Fruit fly (Drosophila melanogaster) whole organism, prepupa: ENCODE measurements around the gene Gycalpha99B.
A peak's percentile ranks its signal among the peaks of the same experiment; 100 is the strongest.

ENCODE experiments used
- CG10669 ChIP-seq: fragments of 200-800 bp; sonication (Bioruptor generic); optimal IDR thresholded peaks from 3 replicates; lab custom pipeline; 2018; ENCODE audit warnings: missing biosample characterization, mild to moderate bottlenecking, missing genetic modification characterization, moderate library complexity
- CG11294 ChIP-seq: fragments of 200-800 bp; sonication (Bioruptor generic); IDR thresholded peaks from 2 replicates; pipeline ENCODE4 v1.3.6; 2022; ENCODE audit warnings: missing biosample characterization, missing genetic modification characterization
- CG11762 ChIP-seq: fragments of 200-800 bp; sonication (Bioruptor generic); optimal IDR thresholded peaks from 3 replicates; lab custom pipeline; 2016; ENCODE audit warnings: missing biosample characterization, missing genetic modification characterization; ENCODE audit not compliant: insufficient read depth
- CG11902 ChIP-seq: fragments of 200-800 bp; sonication (Bioruptor generic); optimal IDR thresholded peaks from 3 replicates; lab custom pipeline; 2016; ENCODE audit warnings: missing biosample characterization, missing genetic modification characterization
- CG16779 ChIP-seq: fragments of 200-800 bp; sonication (Bioruptor generic); optimal IDR thresholded peaks from 3 replicates; lab custom pipeline; 2017; ENCODE audit warnings: missing biosample characterization, mild to moderate bottlenecking, missing genetic modification characterization
- CG3032 ChIP-seq: fragments of 200-800 bp; optimal IDR thresholded peaks from 2 replicates; lab custom pipeline; 2019; ENCODE audit warnings: missing biosample characterization, mild to moderate bottlenecking, missing genetic modification characterization, moderate library complexity
- CG3919 ChIP-seq: fragments of 200-800 bp; sonication (Bioruptor generic); optimal IDR thresholded peaks from 3 replicates; lab custom pipeline; 2016; ENCODE audit warnings: missing biosample characterization, missing genetic modification characterization
- CG6163 ChIP-seq: fragments of 200-800 bp; sonication (Bioruptor generic); IDR thresholded peaks from 3 replicates; pipeline ENCODE4 v1.3.6; 2022; ENCODE audit warnings: missing biosample characterization, missing genetic modification characterization
- CG6792 ChIP-seq: fragments of 200-800 bp; sonication (Bioruptor generic); optimal IDR thresholded peaks from 3 replicates; lab custom pipeline; 2016; ENCODE audit warnings: missing biosample characterization, missing genetic modification characterization
- CG6808 ChIP-seq: fragments of 200-800 bp; sonication (Bioruptor generic); optimal IDR thresholded peaks from 3 replicates; lab custom pipeline; 2017; ENCODE audit warnings: missing biosample characterization, missing genetic modification characterization, mild to moderate bottlenecking, moderate library complexity, missing genetic modification reagents
- CG7368 ChIP-seq: fragments of 200-800 bp; sonication (Bioruptor generic); optimal IDR thresholded peaks from 3 replicates; lab custom pipeline; 2016; ENCODE audit warnings: missing biosample characterization, missing genetic modification characterization
- CG8119 ChIP-seq: fragments of 200-800 bp; sonication (Bioruptor generic); IDR thresholded peaks from 3 replicates; pipeline ENCODE4 v1.3.6; 2022; ENCODE audit warnings: missing biosample characterization, missing genetic modification characterization
- Eip75B ChIP-seq: fragments of 200-800 bp; sonication (Bioruptor generic); optimal IDR thresholded peaks from 3 replicates; lab custom pipeline; 2016; ENCODE audit warnings: missing biosample characterization, missing genetic modification characterization
- Eip78C ChIP-seq: fragments of 200-800 bp; sonication (Bioruptor generic); peaks from one replicate; lab custom pipeline; 2016; ENCODE audit warnings: missing biosample characterization, missing genetic modification characterization
- Ets21C ChIP-seq: fragments of 200-800 bp; sonication (Bioruptor generic); optimal IDR thresholded peaks from 3 replicates; lab custom pipeline; 2016; ENCODE audit warnings: missing biosample characterization, missing genetic modification characterization
- Ets96B ChIP-seq: fragments of 200-800 bp; optimal IDR thresholded peaks from 2 replicates; lab custom pipeline; 2019; ENCODE audit warnings: missing biosample characterization, mild to moderate bottlenecking, missing genetic modification characterization, moderate library complexity
- Hr38 ChIP-seq: sonication (Bioruptor generic); optimal IDR thresholded peaks from 2 replicates; lab custom pipeline; 2016; ENCODE audit warnings: missing biosample characterization, missing genetic modification characterization
- Hr39 ChIP-seq: fragments of 200-800 bp; sonication (Bioruptor generic); optimal IDR thresholded peaks from 2 replicates; lab custom pipeline; 2016; ENCODE audit warnings: missing biosample characterization, missing genetic modification characterization
- Lpt ChIP-seq: fragments of 200-800 bp; sonication (Bioruptor generic); optimal IDR thresholded peaks from 3 replicates; lab custom pipeline; 2016; ENCODE audit warnings: missing biosample characterization, missing genetic modification characterization
- Met ChIP-seq: fragments of 200-800 bp; sonication (Bioruptor generic); optimal IDR thresholded peaks from 3 replicates; lab custom pipeline; 2016; ENCODE audit warnings: missing biosample characterization, missing genetic modification characterization
- OdsH ChIP-seq: fragments of 200-800 bp; sonication (Bioruptor generic); optimal IDR thresholded peaks from 3 replicates; lab custom pipeline; 2016; ENCODE audit warnings: missing biosample characterization, missing genetic modification characterization
- Smox ChIP-seq: fragments of 200-800 bp; sonication (Bioruptor generic); optimal IDR thresholded peaks from 3 replicates; lab custom pipeline; 2016; ENCODE audit warnings: missing biosample characterization, missing genetic modification characterization
- Sox14 ChIP-seq: fragments of 200-800 bp; sonication (Bioruptor generic); optimal IDR thresholded peaks from 3 replicates; lab custom pipeline; 2016; ENCODE audit warnings: missing biosample characterization, missing genetic modification characterization
- Sox15 ChIP-seq: fragments of 200-800 bp; sonication (Bioruptor generic); optimal IDR thresholded peaks from 3 replicates; lab custom pipeline; 2016; ENCODE audit warnings: missing biosample characterization, missing genetic modification characterization
- achi ChIP-seq: fragments of 200-800 bp; sonication (Bioruptor generic); optimal IDR thresholded peaks from 3 replicates; lab custom pipeline; 2016; ENCODE audit warnings: missing biosample characterization, missing genetic modification characterization
- cyc ChIP-seq: fragments of 200-800 bp; sonication (Bioruptor generic); optimal IDR thresholded peaks from 3 replicates; lab custom pipeline; 2016; ENCODE audit warnings: missing biosample characterization, missing genetic modification characterization
- dsx ChIP-seq: fragments of 200-800 bp; optimal IDR thresholded peaks from 3 replicates; lab custom pipeline; 2019; ENCODE audit warnings: missing biosample characterization, mild to moderate bottlenecking, missing genetic modification characterization, moderate library complexity; ENCODE audit not compliant: poor library complexity, severe bottlenecking
- eg ChIP-seq: fragments of 200-800 bp; sonication (Bioruptor generic); IDR thresholded peaks from 3 replicates; pipeline ENCODE4 v1.3.6; 2022; ENCODE audit warnings: missing biosample characterization, missing genetic modification characterization
- esn ChIP-seq: fragments of 200-800 bp; sonication (Bioruptor generic); optimal IDR thresholded peaks from 2 replicates; lab custom pipeline; 2016; ENCODE audit warnings: missing biosample characterization, mild to moderate bottlenecking, missing genetic modification characterization, moderate library complexity
- fd85E ChIP-seq: fragments of 200-800 bp; sonication (Bioruptor generic); optimal IDR thresholded peaks from 3 replicates; lab custom pipeline; 2016; ENCODE audit warnings: missing biosample characterization, missing genetic modification characterization
- fkh ChIP-seq: fragments of 200-800 bp; sonication (Bioruptor generic); optimal IDR thresholded peaks from 3 replicates; lab custom pipeline; 2017; ENCODE audit warnings: missing biosample characterization, mild to moderate bottlenecking, missing genetic modification characterization, moderate library complexity
- lz ChIP-seq: fragments of 200-800 bp; sonication (Bioruptor generic); optimal IDR thresholded peaks from 3 replicates; lab custom pipeline; 2016; ENCODE audit warnings: missing biosample characterization, missing genetic modification characterization
- salr ChIP-seq, 2 experiments: fragments of 200-800 bp; sonication (Bioruptor generic); optimal IDR thresholded peaks; 3 replicates each; lab custom pipeline; 2016 to 2018; ENCODE audit warnings: missing biosample characterization in 2 of 2, missing genetic modification characterization in 2 of 2, mild to moderate bottlenecking in 1 of 2
- spab ChIP-seq: fragments of 200-800 bp; sonication (Bioruptor generic); optimal IDR thresholded peaks from 2 replicates; lab custom pipeline; 2017; ENCODE audit warnings: missing biosample characterization, mild to moderate bottlenecking, missing genetic modification characterization, missing genetic modification reagents
- ss ChIP-seq, 2 experiments: fragments of 200-800 bp; sonication (Bioruptor generic); optimal IDR thresholded peaks; 2 replicates in 1 of 2; 3 replicates in 1 of 2; lab custom pipeline; 2017 to 2018; ENCODE audit warnings: mild to moderate bottlenecking in 2 of 2, missing biosample characterization in 2 of 2, missing genetic modification characterization in 2 of 2, moderate library complexity in 1 of 2
- svp ChIP-seq: fragments of 200-800 bp; sonication (Bioruptor generic); peaks from one replicate; lab custom pipeline; 2016; ENCODE audit warnings: missing biosample characterization, missing genetic modification characterization

Gycalpha99B gene

DNA sequence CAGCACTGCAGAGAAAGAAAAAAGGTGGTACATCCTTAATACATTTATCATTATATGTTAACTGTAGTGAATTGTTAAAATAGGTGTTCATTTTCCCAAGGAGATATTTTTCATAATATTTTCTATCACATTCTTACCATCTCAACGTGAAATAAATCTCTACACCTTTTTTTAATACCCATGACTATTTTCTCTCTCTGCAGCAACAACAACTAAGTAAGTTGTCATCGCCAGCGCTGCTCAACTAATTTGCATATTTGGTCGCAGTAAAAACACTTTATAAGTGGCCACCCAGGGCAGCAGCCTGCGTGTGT, 8.2 kb downstream of the Gycalpha99B start (continued):
- TF ChIP-seq CG6792 (no peak), spab (GFP tag; lab: Kevin White, UChicago) (peak; percentile 37), dsx (GFP tag; lab: Kevin White, UChicago) (no peak), Ets21C (no peak), eg (GFP tag; lab: Robert Waterston, UW) (peak; percentile 44; the same call in 1 of the 3 replicates), CG7368 (no peak), Ets96B (tag; lab: Kevin White, UChicago) (peak; percentile 71), Eip78C (GFP tag; lab: Kevin White, UChicago) (peak; percentile 90), OdsH (GFP tag; lab: Kevin White, UChicago) (peak; percentile 41), Hr38 (GFP tag; lab: Kevin White, UChicago) (no peak), CG6808 (GFP tag; lab: Kevin White, UChicago) (peak; percentile 6), Sox14 (GFP tag; lab: Kevin White, UChicago) (peak; percentile 49), CG3032 (tag; lab: Kevin White, UChicago) (peak; percentile 61), CG11902 (GFP tag; lab: Kevin White, UChicago) (peak; percentile 32), Lpt (GFP tag; lab: Kevin White, UChicago) (no peak), lz (GFP tag; lab: Kevin White, UChicago) (peak; percentile 31), CG11294 (GFP tag; lab: Robert Waterston, UW) (no peak), ss (GFP tag; optimal IDR thresholded peaks at IDR 0.05; lab: Kevin White, UChicago) (no peak), Hr39 (GFP tag; lab: Kevin White, UChicago) (peak; percentile 31), fd85E (GFP tag; lab: Kevin White, UChicago) (no peak), fkh (GFP tag; lab: Kevin White, UChicago) (no peak), svp (GFP tag; lab: Kevin White, UChicago) (peak; percentile 13), salr (GFP tag; optimal IDR thresholded peaks at IDR 0.05; lab: Kevin White, UChicago) (peak in 1 of 2 experiments; percentile 37), cyc (peak; percentile 30), Met (GFP tag; lab: Kevin White, UChicago) (peak; percentile 49), CG16779 (tag; lab: Kevin White, UChicago) (no peak), achi (GFP tag; lab: Kevin White, UChicago) (peak; percentile 54), esn (GFP tag; lab: Kevin White, UChicago) (peak; percentile 48), CG10669 (GFP tag; lab: Kevin White, UChicago) (peak; percentile 62), Eip75B (GFP tag; lab: Kevin White, UChicago) (peak; percentile 45), CG8119 (GFP tag; lab: Robert Waterston, UW) (peak; percentile 49; the same call in 2 of the 3 replicates)

DNA sequence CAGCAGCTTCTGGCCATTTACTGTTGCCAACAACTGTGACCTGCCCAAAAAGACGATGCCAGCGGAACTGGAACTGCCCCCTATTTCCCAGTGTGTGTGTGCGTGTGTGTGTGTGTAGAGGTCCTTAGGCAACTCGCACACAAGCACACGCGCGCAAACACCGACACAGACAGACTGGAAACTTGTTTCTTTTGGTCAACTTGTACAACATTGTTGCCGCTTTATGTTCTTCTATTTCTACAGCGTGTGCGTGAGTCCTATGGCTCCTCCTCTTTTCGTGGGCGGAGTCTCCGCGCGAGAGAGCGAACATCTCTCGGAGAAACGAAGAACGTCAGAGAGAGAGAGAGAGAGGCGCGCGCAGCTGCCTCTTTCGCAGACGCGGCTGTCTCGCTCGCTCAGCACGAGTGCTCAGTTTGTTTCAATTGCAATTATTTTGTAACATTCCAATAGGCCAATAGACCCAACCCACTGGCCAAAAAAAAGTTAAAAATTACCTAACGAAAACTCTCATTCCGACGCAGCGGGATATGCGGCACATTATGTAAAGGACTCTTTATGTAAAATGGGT, 8.7 kb downstream of the Gycalpha99B start:
- TF ChIP-seq eg (GFP tag; lab: Robert Waterston, UW) (0 out of 3 replicates have a peak, but pooled peaks have one; percentile 19), CG11762 (GFP tag; lab: Kevin White, UChicago) (no peak), fkh (GFP tag; lab: Kevin White, UChicago) (no peak), dsx (GFP tag; lab: Kevin White, UChicago) (peak; percentile 100), CG6163 (GFP tag; lab: Robert Waterston, UW) (0 out of 3 replicates have a peak, but pooled peaks have one; percentile 5)

DNA sequence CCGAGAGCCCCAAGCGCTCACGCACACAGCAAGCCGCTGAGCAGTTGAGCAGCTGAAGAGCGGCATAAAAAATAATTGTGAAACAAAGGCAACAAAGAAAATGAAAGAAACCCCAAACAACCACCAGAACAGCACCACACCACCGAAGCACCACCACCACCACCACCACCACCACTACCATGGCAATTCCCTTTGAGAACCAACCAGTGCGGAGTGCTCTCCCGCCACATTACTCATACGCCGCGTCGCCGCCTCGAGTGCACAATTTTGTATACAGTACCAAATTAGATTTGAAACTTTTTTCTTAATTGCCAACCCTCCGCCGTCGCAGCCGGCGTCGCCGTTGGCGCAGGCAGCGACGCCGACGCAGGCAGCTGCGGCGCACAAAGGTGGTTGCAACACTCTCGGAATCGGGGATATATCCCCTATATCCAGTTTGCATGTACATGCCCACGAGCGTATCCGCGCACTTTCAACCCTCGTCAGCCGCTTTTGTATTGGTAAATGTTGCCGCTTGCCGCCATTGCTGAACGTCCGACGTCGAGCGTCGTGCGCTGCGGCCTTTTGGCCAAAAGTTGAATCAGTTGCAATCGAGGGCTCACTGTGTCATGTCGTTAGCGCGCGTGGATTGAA, 9.8 kb downstream of the Gycalpha99B start, which contains the start of gene dmrt99B:
Gene dmrt99B, plus strand, starts transcription at position 583 of the 633 bp plus-strand sequence.
- TF ChIP-seq achi (GFP tag; lab: Kevin White, UChicago) (no peak), Sox14 (GFP tag; lab: Kevin White, UChicago) (peak; percentile 29), CG11902 (GFP tag; lab: Kevin White, UChicago) (no peak), CG3919 (GFP tag; lab: Kevin White, UChicago) (no peak), Smox (no peak), cyc (no peak), dsx (GFP tag; lab: Kevin White, UChicago) (peak; percentile 43), eg (GFP tag; lab: Robert Waterston, UW) (0 out of 3 replicates have a peak, but pooled peaks have one; percentile 20), Sox15 (no peak)
